In the genomic region with DNA sequence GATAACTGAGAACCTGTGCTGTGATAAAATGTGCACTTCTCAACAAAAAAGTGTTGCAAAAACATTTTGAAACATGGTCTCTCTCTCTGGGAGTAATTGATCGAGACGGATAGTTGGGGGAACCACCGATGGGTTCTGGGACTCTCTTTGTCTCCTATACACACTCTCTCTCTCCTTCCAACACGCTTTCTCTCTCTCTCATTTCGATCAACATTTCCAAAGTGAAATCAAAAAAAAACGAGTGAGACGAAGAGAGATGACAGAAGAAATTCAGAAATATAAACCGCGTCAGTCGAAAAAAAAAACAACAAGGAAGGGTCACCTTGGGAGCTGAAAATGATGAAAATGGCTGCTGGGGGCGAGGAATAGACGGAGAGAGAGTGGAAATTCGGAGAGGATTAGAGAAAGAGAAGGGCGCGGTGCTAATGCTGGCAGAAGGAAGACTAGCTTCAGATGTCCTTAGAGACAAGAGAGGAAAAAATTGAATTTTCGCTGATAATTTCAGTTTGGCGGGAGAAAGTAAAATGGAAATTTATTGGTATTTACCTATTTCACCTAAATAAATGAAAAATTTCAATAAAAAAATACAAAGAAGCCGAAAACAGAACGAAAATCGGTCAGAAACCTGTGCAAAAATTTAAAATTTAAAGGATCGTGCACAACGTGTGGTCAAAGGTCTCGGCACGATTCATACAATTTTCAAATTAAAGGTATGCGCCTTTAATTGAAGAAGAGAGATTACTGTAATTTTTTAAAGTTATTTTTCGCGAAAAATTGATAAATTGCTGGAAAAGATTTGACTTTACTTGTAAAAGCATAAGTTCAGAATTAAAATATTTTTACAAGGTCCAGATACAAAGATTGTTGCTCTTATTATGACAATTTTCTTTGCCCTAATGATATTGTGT, we compare ENCODE assay signal across 4 worm cellular contexts.
TF ChIP-seq lines count a peak whose summit lies in the region.

No protein-coding gene starts in this region.

TF ChIP-seq in whole organism, L1 larva, 84 proteins besides CTCF, POLR2A, EP300 and RAD21 (continued from another document and continues in another):
- TF ChIP-seq nhr-90 (tag; optimal IDR thresholded peaks at IDR 0.05; lab: Kevin White, UChicago; ENCODE audit: poor library complexity) (no peak), C04F5.9 (tag; optimal IDR thresholded peaks at IDR 0.05; lab: Kevin White, UChicago) (peak; percentile 17), zag-1 (tag; optimal IDR thresholded peaks at IDR 0.05; lab: Kevin White, UChicago) (no peak), efl-3 (GFP tag; optimal IDR thresholded peaks at IDR 0.05; lab: Kevin White, UChicago) (no peak), vab-15 (tag; optimal IDR thresholded peaks at IDR 0.05; lab: Kevin White, UChicago) (no peak), nhr-71 (tag; optimal IDR thresholded peaks at IDR 0.05; lab: Kevin White, UChicago) (peak; percentile 6), isw-1 (GFP tag; IDR thresholded peaks at IDR 0.05; lab: Robert Waterston, UW) (no peak), sup-37 (GFP tag; optimal IDR thresholded peaks at IDR 0.05; lab: Kevin White, UChicago) (no peak), pag-3 (tag; optimal IDR thresholded peaks at IDR 0.05; lab: Kevin White, UChicago; ENCODE audit: borderline replicate concordance, insufficient read depth) (no peak), nhr-85 (tag; lab: Kevin White, UChicago) (peak; percentile 51), nhr-28 (tag; optimal IDR thresholded peaks at IDR 0.05; lab: Kevin White, UChicago) (no peak), nhr-47 (tag; optimal IDR thresholded peaks at IDR 0.05; lab: Kevin White, UChicago) (no peak), nhr-19 (GFP tag; conservative IDR thresholded peaks at IDR 0.05; lab: Robert Waterston, UW) (no peak), alr-1 (tag; optimal IDR thresholded peaks at IDR 0.05; lab: Kevin White, UChicago; ENCODE audit: borderline replicate concordance) (no peak), fos-1 (tag; optimal IDR thresholded peaks at IDR 0.05; lab: Kevin White, UChicago) (no peak), lin-14 (GFP tag; optimal IDR thresholded peaks at IDR 0.05; lab: Kevin White, UChicago) (peak; percentile 61), grh-1 (GFP tag; IDR thresholded peaks at IDR 0.05; lab: Robert Waterston, UW) (no peak), snu-23 (GFP tag; optimal IDR thresholded peaks at IDR 0.05; lab: Kevin White, UChicago) (peak; percentile 36), lin-13 (GFP tag; optimal IDR thresholded peaks at IDR 0.05; lab: Kevin White, UChicago) (no peak), nhr-11 (tag; optimal IDR thresholded peaks at IDR 0.05; lab: Kevin White, UChicago) (no peak), Y116A8C.19 (tag; optimal IDR thresholded peaks at IDR 0.05; lab: Kevin White, UChicago; ENCODE audit: borderline replicate concordance) (no peak), mab-9 (GFP tag; IDR thresholded peaks at IDR 0.05; lab: Robert Waterston, UW) (no peak), aly-2 (tag; optimal IDR thresholded peaks at IDR 0.05; lab: Kevin White, UChicago) (no peak), ets-5 (GFP tag; IDR thresholded peaks at IDR 0.05; lab: Robert Waterston, UW) (no peak), ama-1 (optimal IDR thresholded peaks at IDR 0.05; lab: Kevin White, UChicago) (no peak), efl-1 (optimal IDR thresholded peaks at IDR 0.05; lab: Kevin White, UChicago) (peak in 1 of 2 experiments; percentile 7), efl-1 (GFP tag; optimal IDR thresholded peaks at IDR 0.05 in 1 of 2; lab: Kevin White, UChicago) (peak in 1 of 2 experiments; percentile 77), aha-1 (tag; optimal IDR thresholded peaks at IDR 0.05; lab: Kevin White, UChicago) (no peak), tbx-2 (tag; optimal IDR thresholded peaks at IDR 0.05; lab: Kevin White, UChicago) (no peak), lin-15B (tag; optimal IDR thresholded peaks at IDR 0.05; lab: Kevin White, UChicago) (no peak), egl-13 (tag; optimal IDR thresholded peaks at IDR 0.05; lab: Kevin White, UChicago) (no peak)

TF ChIP-seq in whole organism, L2 larva, 48 proteins besides CTCF, POLR2A, EP300 and RAD21 (continued from another document):
- TF ChIP-seq unc-55 (GFP tag; optimal IDR thresholded peaks at IDR 0.05; lab: Kevin White, UChicago) (peak; percentile 4), zag-1 (tag; optimal IDR thresholded peaks at IDR 0.05; lab: Kevin White, UChicago) (no peak), lsy-2 (tag; optimal IDR thresholded peaks at IDR 0.05; lab: Kevin White, UChicago) (no peak), unc-39 (tag; optimal IDR thresholded peaks at IDR 0.05; lab: Kevin White, UChicago) (no peak), sma-9 (GFP tag; optimal IDR thresholded peaks at IDR 0.05; lab: Kevin White, UChicago) (no peak), sma-9 (tag; optimal IDR thresholded peaks at IDR 0.05; lab: Kevin White, UChicago) (no peak), peb-1 (tag; optimal IDR thresholded peaks at IDR 0.05; lab: Kevin White, UChicago) (no peak), F13H6.1 (tag; optimal IDR thresholded peaks at IDR 0.05; lab: Kevin White, UChicago) (no peak), nhr-25 (tag; optimal IDR thresholded peaks at IDR 0.05; lab: Kevin White, UChicago) (peak; percentile 12)

TF ChIP-seq in whole organism, L4 larva, 104 proteins besides CTCF, POLR2A, EP300 and RAD21 (continued from another document):
- TF ChIP-seq F49E8.2 (tag; optimal IDR thresholded peaks at IDR 0.05; lab: Kevin White, UChicago; ENCODE audit: borderline replicate concordance), result peak; percentile 25
- no peak for TF ChIP-seq zag-1 (tag; optimal IDR thresholded peaks at IDR 0.05; lab: Kevin White, UChicago)
- TF ChIP-seq nhr-6 (tag; optimal IDR thresholded peaks at IDR 0.05; lab: Kevin White, UChicago), result peak; percentile 11
- peak in 1 of 2 experiments; percentile 74 for TF ChIP-seq unc-62 (GFP tag; optimal IDR thresholded peaks at IDR 0.05 in 1 of 2; lab: Kevin White, UChicago)
- no peak for TF ChIP-seq unc-62 (tag; optimal IDR thresholded peaks at IDR 0.05; lab: Kevin White, UChicago)
- TF ChIP-seq dpl-1 (GFP tag; optimal IDR thresholded peaks at IDR 0.05; lab: Kevin White, UChicago), result peak; percentile 19
- TF ChIP-seq fos-1 (tag; optimal IDR thresholded peaks at IDR 0.05; lab: Kevin White, UChicago), result no peak
- TF ChIP-seq lin-38 (GFP tag; IDR thresholded peaks at IDR 0.05; lab: Robert Waterston, UW), result 0 out of 2 replicates have a peak, but pooled peaks have one; percentile 12

TF ChIP-seq in whole organism, young adult, 124 proteins besides CTCF, POLR2A, EP300 and RAD21 (continued from another document):
- TF ChIP-seq cebp-2 (GFP tag; IDR thresholded peaks at IDR 0.05; lab: Robert Waterston, UW), result no peak
- no peak for TF ChIP-seq lin-26 (GFP tag; IDR thresholded peaks at IDR 0.05; lab: Robert Waterston, UW)
- TF ChIP-seq egl-44 (GFP tag; IDR thresholded peaks at IDR 0.05; lab: Robert Waterston, UW), result no peak
- TF ChIP-seq ztf-6 (GFP tag; IDR thresholded peaks at IDR 0.05; lab: Robert Waterston, UW), result no peak
- TF ChIP-seq ceh-58 (GFP tag; IDR thresholded peaks at IDR 0.05; lab: Robert Waterston, UW), result no peak
- no peak for TF ChIP-seq K12H6.12 (tag; optimal IDR thresholded peaks at IDR 0.05; lab: Kevin White, UChicago)
- TF ChIP-seq egrh-3 (GFP tag; IDR thresholded peaks at IDR 0.05; lab: Robert Waterston, UW), result no peak
- no peak for TF ChIP-seq madf-3 (GFP tag; IDR thresholded peaks at IDR 0.05; lab: Robert Waterston, UW)
- no peak for TF ChIP-seq somi-1 (GFP tag; optimal IDR thresholded peaks at IDR 0.05; lab: Kevin White, UChicago)
- TF ChIP-seq D2030.7 (GFP tag; IDR thresholded peaks at IDR 0.05; lab: Robert Waterston, UW), result peak; percentile 40; the same call in 1 of the 2 replicates
- peak; percentile 46 for TF ChIP-seq efl-1 (GFP tag; optimal IDR thresholded peaks at IDR 0.05; lab: Kevin White, UChicago)
- no peak for TF ChIP-seq B0336.3 (GFP tag; IDR thresholded peaks at IDR 0.05; lab: Robert Waterston, UW)
- TF ChIP-seq hmg-1.2 (GFP tag; IDR thresholded peaks at IDR 0.05; lab: Robert Waterston, UW), result peak; percentile 4; the same call in 1 of the 2 replicates
- TF ChIP-seq repo-1 (tag; optimal IDR thresholded peaks at IDR 0.05; lab: Kevin White, UChicago), result no peak
- no peak for TF ChIP-seq ztf-3 (GFP tag; optimal IDR thresholded peaks at IDR 0.05; lab: Kevin White, UChicago)
- TF ChIP-seq gei-17 (GFP tag; optimal IDR thresholded peaks at IDR 0.05; lab: Kevin White, UChicago), result no peak
- TF ChIP-seq let-526 (GFP tag; IDR thresholded peaks at IDR 0.05; lab: Robert Waterston, UW), result no peak
- TF ChIP-seq let-607 (tag; optimal IDR thresholded peaks at IDR 0.05; lab: Kevin White, UChicago), result no peak
- TF ChIP-seq aptf-2 (GFP tag; conservative IDR thresholded peaks at IDR 0.05; lab: Robert Waterston, UW), result no peak
- TF ChIP-seq ceh-27 (GFP tag; optimal IDR thresholded peaks at IDR 0.05; lab: Kevin White, UChicago), result no peak
- TF ChIP-seq Y79H2A.3 (GFP tag; conservative IDR thresholded peaks at IDR 0.05; lab: Robert Waterston, UW), result no peak
- no peak for TF ChIP-seq chd-7 (tag; optimal IDR thresholded peaks at IDR 0.05; lab: Kevin White, UChicago)
- TF ChIP-seq tlf-1 (GFP tag; optimal IDR thresholded peaks at IDR 0.05; lab: Kevin White, UChicago), result no peak
- TF ChIP-seq lin-40 (tag; optimal IDR thresholded peaks at IDR 0.05; lab: Kevin White, UChicago), result peak; percentile 4
- TF ChIP-seq ZK185.1 (tag; optimal IDR thresholded peaks at IDR 0.05; lab: Kevin White, UChicago; ENCODE audit: poor library complexity, severe bottlenecking), result no peak
- TF ChIP-seq ztf-25 (GFP tag; IDR thresholded peaks at IDR 0.05; lab: Robert Waterston, UW), result no peak
- no peak for TF ChIP-seq snpc-4 (GFP tag; optimal IDR thresholded peaks at IDR 0.05; lab: Kevin White, UChicago)
- TF ChIP-seq snpc-4 (tag; optimal IDR thresholded peaks at IDR 0.05; lab: Kevin White, UChicago), result peak in 1 of 4 experiments; percentile 13
- TF ChIP-seq T26A5.8 (tag; optimal IDR thresholded peaks at IDR 0.05; lab: Kevin White, UChicago), result no peak
- TF ChIP-seq madf-10 (tag; optimal IDR thresholded peaks at IDR 0.05; lab: Kevin White, UChicago), result no peak
- TF ChIP-seq Y56A3A.18 (GFP tag; IDR thresholded peaks at IDR 0.05; lab: Robert Waterston, UW), result no peak
- TF ChIP-seq ceh-40 (GFP tag; IDR thresholded peaks at IDR 0.05; lab: Robert Waterston, UW), result no peak
- no peak for TF ChIP-seq F22D6.2 (tag; optimal IDR thresholded peaks at IDR 0.05; lab: Kevin White, UChicago)
- peak; percentile 16 for TF ChIP-seq dpl-1 (GFP tag; optimal IDR thresholded peaks at IDR 0.05; lab: Kevin White, UChicago)
- TF ChIP-seq ets-4 (GFP tag; optimal IDR thresholded peaks at IDR 0.05; lab: Kevin White, UChicago), result no peak
- TF ChIP-seq Y95B8A.8 (GFP tag; IDR thresholded peaks at IDR 0.05; lab: Robert Waterston, UW), result peak; percentile 35; the same call in 1 of the 2 replicates
- TF ChIP-seq F33H1.4 (GFP tag; IDR thresholded peaks at IDR 0.05; lab: Robert Waterston, UW), result peak; percentile 87
- no peak for TF ChIP-seq B0019.2 (GFP tag; conservative IDR thresholded peaks at IDR 0.05; lab: Robert Waterston, UW)
- TF ChIP-seq madf-6 (GFP tag; IDR thresholded peaks at IDR 0.05; lab: Robert Waterston, UW), result peak; percentile 84
- TF ChIP-seq pbrm-1 (GFP tag; IDR thresholded peaks at IDR 0.05; lab: Robert Waterston, UW), result peak; percentile 20; the same call in 1 of the 2 replicates
- TF ChIP-seq bed-1 (GFP tag; IDR thresholded peaks at IDR 0.05; lab: Robert Waterston, UW), result no peak
- no peak for TF ChIP-seq lir-1 (GFP tag; conservative IDR thresholded peaks at IDR 0.05; lab: Robert Waterston, UW)
- TF ChIP-seq sptf-2 (GFP tag; optimal IDR thresholded peaks at IDR 0.05; lab: Kevin White, UChicago), result no peak
- TF ChIP-seq rpc-1 (optimal IDR thresholded peaks at IDR 0.05; lab: Kevin White, UChicago), result no peak
- TF ChIP-seq rpc-1 (tag; optimal IDR thresholded peaks at IDR 0.05; lab: Kevin White, UChicago), result no peak
- TF ChIP-seq Y67H2A.10 (GFP tag; conservative IDR thresholded peaks at IDR 0.05; lab: Robert Waterston, UW), result no peak
- TF ChIP-seq tbp1 (GFP tag; optimal IDR thresholded peaks at IDR 0.05; lab: Kevin White, UChicago), result no peak
- no peak for TF ChIP-seq K11D2.4 (GFP tag; IDR thresholded peaks at IDR 0.05; lab: Robert Waterston, UW)
- peak; percentile 77 for TF ChIP-seq xnd-1 (tag; optimal IDR thresholded peaks at IDR 0.05; lab: Kevin White, UChicago)
- TF ChIP-seq tbx-9 (tag; optimal IDR thresholded peaks at IDR 0.05; lab: Kevin White, UChicago; ENCODE audit: borderline replicate concordance), result no peak
- no peak for TF ChIP-seq egl-18 (GFP tag; IDR thresholded peaks at IDR 0.05; lab: Robert Waterston, UW)
- no peak for TF ChIP-seq B0261.1 (tag; optimal IDR thresholded peaks at IDR 0.05; lab: Kevin White, UChicago)
- TF ChIP-seq attf-6 (GFP tag; IDR thresholded peaks at IDR 0.05; lab: Robert Waterston, UW), result no peak
- no peak for TF ChIP-seq hrde-1 (tag; optimal IDR thresholded peaks at IDR 0.05; lab: Kevin White, UChicago; ENCODE audit: borderline replicate concordance)
- no peak for TF ChIP-seq nfya-2 (GFP tag; IDR thresholded peaks at IDR 0.05; lab: Robert Waterston, UW)
- no peak for TF ChIP-seq pha-4 (tag; optimal IDR thresholded peaks at IDR 0.05; lab: Kevin White, UChicago)
